Fruit fly (Drosophila melanogaster) whole organism, embryonic: Measurements from ENCODE around the gene Rab9Db.

ENCODE experiments used
- B-H2 ChIP-seq: fragments of 200-800 bp; sonication (Bioruptor generic); optimal IDR thresholded peaks from 2 replicates; lab custom pipeline; 2018; ENCODE audit warnings: missing biosample characterization, mild to moderate bottlenecking, missing genetic modification characterization
- CG11504 ChIP-seq: fragments of 200-800 bp; sonication (Bioruptor generic); optimal IDR thresholded peaks from 3 replicates; lab custom pipeline; 2019; ENCODE audit warnings: missing biosample characterization, mild to moderate bottlenecking, missing genetic modification characterization, moderate library complexity
- CG11723 ChIP-seq: fragments of 200-800 bp; sonication (Bioruptor generic); optimal IDR thresholded peaks from 2 replicates; lab custom pipeline; 2017; ENCODE audit warnings: missing biosample characterization, mild to moderate bottlenecking, missing genetic modification characterization
- CG12219 ChIP-seq: fragments of 200-800 bp; sonication (Bioruptor generic); optimal IDR thresholded peaks from 3 replicates; lab custom pipeline; 2018; ENCODE audit warnings: missing biosample characterization, mild to moderate bottlenecking, missing genetic modification characterization
- CG12769 ChIP-seq: fragments of 200-800 bp; sonication (Bioruptor generic); optimal IDR thresholded peaks from 2 replicates; lab custom pipeline; 2019; ENCODE audit warnings: missing biosample characterization, mild to moderate bottlenecking, missing genetic modification characterization, moderate library complexity
- CG14965 ChIP-seq: fragments of 200-800 bp; sonication (Bioruptor generic); optimal IDR thresholded peaks from 2 replicates; lab custom pipeline; 2016; ENCODE audit warnings: missing biosample characterization, missing genetic modification characterization, borderline replicate concordance
- CG15269 ChIP-seq: fragments of 200-800 bp; sonication (Bioruptor generic); optimal IDR thresholded peaks from 2 replicates; lab custom pipeline; 2018; ENCODE audit warnings: missing biosample characterization, mild to moderate bottlenecking, missing genetic modification characterization, moderate library complexity
- CG1602 ChIP-seq: fragments of 200-800 bp; sonication (Bioruptor generic); optimal IDR thresholded peaks from 3 replicates; lab custom pipeline; 2016; ENCODE audit warnings: missing biosample characterization, missing genetic modification characterization
- CG2120 ChIP-seq: fragments of 200-800 bp; sonication (Bioruptor generic); optimal IDR thresholded peaks from 3 replicates; lab custom pipeline; 2016; ENCODE audit warnings: missing biosample characterization, missing genetic modification characterization
- CG2712 ChIP-seq: fragments of 200-800 bp; optimal IDR thresholded peaks from 3 replicates; lab custom pipeline; 2019; ENCODE audit warnings: missing biosample characterization, mild to moderate bottlenecking, missing genetic modification characterization, moderate library complexity
- CG3726 ChIP-seq: fragments of 200-800 bp; sonication (Bioruptor generic); IDR thresholded peaks from 3 replicates; pipeline ENCODE4, ENCODE4 v1.3.6; 2022; ENCODE audit warnings: missing biosample characterization, missing genetic modification characterization
- CG4360 ChIP-seq: fragments of 200-800 bp; sonication (Bioruptor generic); IDR thresholded peaks from 2 replicates; pipeline ENCODE4 v1.3.6; 2022; ENCODE audit warnings: missing biosample characterization, missing genetic modification characterization
- CG43689 ChIP-seq: fragments of 200-800 bp; sonication (Bioruptor generic); IDR thresholded peaks from 2 replicates; pipeline ENCODE4 v1.3.6; 2022; ENCODE audit warnings: missing biosample characterization, missing genetic modification characterization
- CG7745 ChIP-seq: fragments of 200-800 bp; sonication (Bioruptor generic); optimal IDR thresholded peaks from 2 replicates; lab custom pipeline; 2018; ENCODE audit warnings: missing biosample characterization, mild to moderate bottlenecking, missing genetic modification characterization, moderate library complexity
- CG8089 ChIP-seq: fragments of 200-800 bp; sonication (Bioruptor generic); optimal IDR thresholded peaks from 3 replicates; lab custom pipeline; 2016; ENCODE audit warnings: missing biosample characterization, missing genetic modification characterization
- CG8944 ChIP-seq: fragments of 200-800 bp; sonication (Bioruptor generic); optimal IDR thresholded peaks from 3 replicates; lab custom pipeline; 2016; ENCODE audit warnings: missing biosample characterization, missing genetic modification characterization
- CG9797 ChIP-seq: fragments of 200-800 bp; sonication (Bioruptor generic); optimal IDR thresholded peaks from 3 replicates; lab custom pipeline; 2018; ENCODE audit warnings: missing biosample characterization, mild to moderate bottlenecking, missing genetic modification characterization
- CG9932 ChIP-seq: fragments of 200-800 bp; sonication (Bioruptor generic); IDR thresholded peaks from 2 replicates; pipeline ENCODE4 v1.3.6; 2022; ENCODE audit warnings: missing biosample characterization, missing genetic modification characterization
- CTCF ChIP-seq: fragments of 200-800 bp; sonication (Bioruptor generic); optimal IDR thresholded peaks from 2 replicates; lab custom pipeline; 2017; ENCODE audit warnings: missing biosample characterization, mild to moderate bottlenecking, missing genetic modification characterization, moderate library complexity
- Chrac-16 ChIP-seq: fragments of 200-800 bp; sonication (Bioruptor generic); optimal IDR thresholded peaks from 3 replicates; lab custom pipeline; 2016; ENCODE audit warnings: missing biosample characterization, missing genetic modification characterization
- D19A ChIP-seq: fragments of 200-800 bp; optimal IDR thresholded peaks from 3 replicates; lab custom pipeline; 2019; ENCODE audit warnings: missing biosample characterization, mild to moderate bottlenecking, missing genetic modification characterization, moderate library complexity
- Dip2 ChIP-seq: fragments of 200-800 bp; sonication (Bioruptor generic); IDR thresholded peaks from 2 replicates; pipeline ENCODE4 v1.3.6; 2022; ENCODE audit warnings: missing biosample characterization, missing genetic modification characterization
- HmgZ ChIP-seq: fragments of 200-800 bp; sonication (Bioruptor generic); optimal IDR thresholded peaks from 2 replicates; lab custom pipeline; 2018; ENCODE audit warnings: missing biosample characterization, mild to moderate bottlenecking, missing genetic modification characterization
- Jarid2 ChIP-seq: fragments of 200-800 bp; sonication (Bioruptor generic); optimal IDR thresholded peaks from 3 replicates; lab custom pipeline; 2017; ENCODE audit warnings: mild to moderate bottlenecking, missing biosample characterization, missing genetic modification reagents, missing genetic modification characterization
- Max ChIP-seq: fragments of 200-800 bp; sonication (Bioruptor generic); optimal IDR thresholded peaks from 2 replicates; lab custom pipeline; 2016; ENCODE audit warnings: missing biosample characterization, mild to moderate bottlenecking, missing genetic modification characterization
- Oaz ChIP-seq: fragments of 200-800 bp; sonication (Bioruptor generic); IDR thresholded peaks from 2 replicates; pipeline ENCODE4 v1.3.6; 2022; ENCODE audit warnings: missing biosample characterization, missing genetic modification characterization
- Pdp1 ChIP-seq, 2 experiments: fragments of 200-800 bp; sonication (Bioruptor generic); optimal IDR thresholded peaks; 3 replicates each; lab custom pipeline; 2016; ENCODE audit warnings: missing biosample characterization in 2 of 2, missing genetic modification characterization in 2 of 2, mild to moderate bottlenecking in 1 of 2, moderate library complexity in 1 of 2
- Stat92E ChIP-seq, 3 experiments: fragments of >200 bp in 2 of 3; fragments of 200-800 bp in 1 of 3; sonication (Bioruptor generic) in 1 of 3; optimal IDR thresholded peaks; 2 replicates each; lab custom pipeline; 2017 to 2019; ENCODE audit warnings: missing biosample characterization in 3 of 3, missing genetic modification characterization in 3 of 3, mild to moderate bottlenecking in 1 of 3, moderate library complexity in 1 of 3
- abd-A ChIP-seq: fragments of 200-800 bp; sonication (Bioruptor generic); optimal IDR thresholded peaks from 3 replicates; lab custom pipeline; 2019; ENCODE audit warnings: missing biosample characterization, mild to moderate bottlenecking, missing genetic modification characterization, moderate library complexity
- bab2 ChIP-seq: fragments of 200-800 bp; sonication (Bioruptor generic); optimal IDR thresholded peaks from 2 replicates; lab custom pipeline; 2016; ENCODE audit warnings: missing biosample characterization, missing genetic modification characterization
- chn ChIP-seq: fragments of 200-800 bp; sonication (Bioruptor generic); optimal IDR thresholded peaks from 2 replicates; lab custom pipeline; 2016; ENCODE audit warnings: missing biosample characterization, missing genetic modification characterization
- dati ChIP-seq: fragments of 200-800 bp; sonication (Bioruptor generic); IDR thresholded peaks from 2 replicates; pipeline ENCODE4 v1.3.6; 2022; ENCODE audit warnings: missing biosample characterization, missing genetic modification characterization
- gsb-n ChIP-seq: fragments of 200-800 bp; sonication (Bioruptor generic); optimal IDR thresholded peaks from 3 replicates; lab custom pipeline; 2018; ENCODE audit warnings: missing biosample characterization, mild to moderate bottlenecking, missing genetic modification characterization
- ind ChIP-seq: fragments of 200-800 bp; sonication (Bioruptor generic); optimal IDR thresholded peaks from 3 replicates; lab custom pipeline; 2016; ENCODE audit warnings: missing biosample characterization, missing genetic modification characterization
- kay ChIP-seq: fragments of 200-800 bp; sonication (Bioruptor generic); optimal IDR thresholded peaks from 2 replicates; lab custom pipeline; 2016; ENCODE audit warnings: missing biosample characterization, missing genetic modification characterization
- knrl ChIP-seq: fragments of 200-800 bp; sonication (Bioruptor generic); IDR thresholded peaks from 3 replicates; pipeline ENCODE4 v1.3.6; 2022; ENCODE audit warnings: missing biosample characterization, missing genetic modification characterization; ENCODE audit not compliant: partially characterized antibody
- lab ChIP-seq: fragments of 200-800 bp; sonication (Bioruptor generic); optimal IDR thresholded peaks from 3 replicates; lab custom pipeline; 2017; ENCODE audit warnings: missing biosample characterization, missing genetic modification characterization, mild to moderate bottlenecking, moderate library complexity, missing genetic modification reagents
- mam ChIP-seq: fragments of 200-800 bp; sonication (Bioruptor generic); optimal IDR thresholded peaks from 3 replicates; lab custom pipeline; 2016; ENCODE audit warnings: missing biosample characterization, missing genetic modification characterization
- mld ChIP-seq: fragments of 200-800 bp; sonication (Bioruptor generic); IDR thresholded peaks from 3 replicates; pipeline ENCODE4 v1.3.6; 2022; ENCODE audit warnings: missing biosample characterization, missing genetic modification characterization; ENCODE audit not compliant: partially characterized antibody
- nau ChIP-seq: fragments of 200-800 bp; sonication (Bioruptor generic); optimal IDR thresholded peaks from 3 replicates; lab custom pipeline; 2017; ENCODE audit warnings: missing biosample characterization, mild to moderate bottlenecking, missing genetic modification characterization, missing genetic modification reagents
- nmo ChIP-seq: fragments of 200-800 bp; sonication (Bioruptor generic); optimal IDR thresholded peaks from 2 replicates; lab custom pipeline; 2018; ENCODE audit warnings: missing biosample characterization, mild to moderate bottlenecking, missing genetic modification characterization, moderate library complexity
- pb ChIP-seq: fragments of 200-800 bp; sonication (Bioruptor generic); optimal IDR thresholded peaks from 3 replicates; lab custom pipeline; 2016; ENCODE audit warnings: missing biosample characterization, missing genetic modification characterization
- repo ChIP-seq: fragments of 200-800 bp; sonication (Bioruptor generic); optimal IDR thresholded peaks from 2 replicates; lab custom pipeline; 2016; ENCODE audit warnings: missing biosample characterization, missing genetic modification characterization
- rib ChIP-seq: fragments of 200-800 bp; sonication (Bioruptor generic); IDR thresholded peaks from 2 replicates; pipeline ENCODE4 v1.3.6; 2022; ENCODE audit warnings: missing biosample characterization, missing genetic modification characterization
- tio ChIP-seq: fragments of 200-800 bp; sonication (Bioruptor generic); optimal IDR thresholded peaks from 2 replicates; lab custom pipeline; 2017; ENCODE audit warnings: missing biosample characterization, missing genetic modification characterization, inconsistent platforms
- twi ChIP-seq: fragments of 200-800 bp; optimal IDR thresholded peaks from 2 replicates; lab custom pipeline; 2019; ENCODE audit warnings: missing biosample characterization, mild to moderate bottlenecking, missing genetic modification characterization, moderate library complexity
- unpg ChIP-seq: fragments of 200-800 bp; sonication (Bioruptor generic); optimal IDR thresholded peaks from 3 replicates; lab custom pipeline; 2018; ENCODE audit warnings: missing biosample characterization, mild to moderate bottlenecking, missing genetic modification characterization, moderate library complexity
- usp ChIP-seq: fragments of >200 bp; optimal IDR thresholded peaks from 2 replicates; lab custom pipeline; 2017; ENCODE audit warnings: missing biosample characterization, missing genetic modification characterization
- yki ChIP-seq: fragments of >200 bp; optimal IDR thresholded peaks from 3 replicates; lab custom pipeline; 2018
- zfh1 ChIP-seq: fragments of 200-800 bp; sonication (Bioruptor generic); IDR thresholded peaks from 3 replicates; pipeline ENCODE4 v1.3.6; 2022; ENCODE audit warnings: missing biosample characterization, missing genetic modification characterization

Rab9Db gene

dm6 chrX:10620144-10621005 lies 2.6 kb downstream of the Rab9Db start, which contains the start of gene CG43347:
Gene CG43347, minus strand, starts transcription at chrX:10620190.
- TF ChIP-seq CG11504 (tag; lab: Kevin White, UChicago): peak; percentile 85
- TF ChIP-seq CG12219: peak; percentile 52
- peak; percentile 27 for TF ChIP-seq CG12769
- peak; percentile 62 for TF ChIP-seq nau (GFP tag; lab: Kevin White, UChicago)
- TF ChIP-seq rib: no peak
- no peak for TF ChIP-seq CG8944 (GFP tag; lab: Kevin White, UChicago)
- TF ChIP-seq CG2120: peak; percentile 76
- peak; percentile 80 for TF ChIP-seq CG15269
- TF ChIP-seq mam (GFP tag; lab: Kevin White, UChicago): peak; percentile 10
- no peak for TF ChIP-seq Dip2 (GFP tag; lab: Robert Waterston, UW)
- peak; percentile 62 for TF ChIP-seq D19A
- TF ChIP-seq Stat92E (GFP tag; optimal IDR thresholded peaks at IDR 0.05; lab: Kevin White, UChicago): no peak
- peak; percentile 56 for TF ChIP-seq ind
- TF ChIP-seq chn (GFP tag; lab: Kevin White, UChicago): no peak
- peak; percentile 43 for TF ChIP-seq abd-A (tag; lab: Kevin White, UChicago)
- peak; percentile 15 for TF ChIP-seq twi (tag; lab: Kevin White, UChicago)
- 0 out of 3 replicates have a peak, but pooled peaks have one; percentile 50 for TF ChIP-seq zfh1
- no peak for TF ChIP-seq CG3726 (GFP tag; lab: Robert Waterston, UW)
- TF ChIP-seq Max (GFP tag; lab: Kevin White, UChicago): peak; percentile 36
- peak; percentile 77 for TF ChIP-seq nmo (GFP tag; lab: Kevin White, UChicago)
- no peak for TF ChIP-seq CG14965
- TF ChIP-seq tio (GFP tag; lab: Kevin White, UChicago): peak; percentile 41
- peak; percentile 39 for TF ChIP-seq Chrac-16 (GFP tag; lab: Kevin White, UChicago)
- TF ChIP-seq pb: no peak
- TF ChIP-seq HmgZ (tag; lab: Kevin White, UChicago): peak; percentile 34
- peak; percentile 25 for TF ChIP-seq bab2 (GFP tag; lab: Kevin White, UChicago)
- no peak for TF ChIP-seq CG7745 (tag; lab: Kevin White, UChicago)
- peak; percentile 45 for TF ChIP-seq CG11723 (GFP tag; lab: Kevin White, UChicago)
- TF ChIP-seq yki (lab: Kevin White, UChicago): no peak
- TF ChIP-seq kay (GFP tag; lab: Kevin White, UChicago): no peak
- peak; percentile 71 for TF ChIP-seq CG2712 (tag; lab: Kevin White, UChicago)
- TF ChIP-seq Oaz: no peak
- TF ChIP-seq CG43689 (GFP tag; lab: Robert Waterston, UW): 0 out of 2 replicates have a peak, but pooled peaks have one; percentile 28
- TF ChIP-seq usp (GFP tag; lab: Kevin White, UChicago): no peak
- peak; percentile 69 for TF ChIP-seq unpg
- TF ChIP-seq repo (GFP tag; lab: Kevin White, UChicago): no peak
- no peak for TF ChIP-seq knrl (GFP tag; lab: Robert Waterston, UW)
- TF ChIP-seq CTCF (GFP tag; lab: Kevin White, UChicago): peak; percentile 4
- no peak for TF ChIP-seq dati (GFP tag; lab: Robert Waterston, UW)
- TF ChIP-seq Jarid2: peak; percentile 16
- no peak for TF ChIP-seq mld
- TF ChIP-seq gsb-n (tag; lab: Kevin White, UChicago): peak; percentile 59
- TF ChIP-seq CG9932 (GFP tag; lab: Robert Waterston, UW): peak; percentile 58
- TF ChIP-seq lab (GFP tag; lab: Kevin White, UChicago): peak; percentile 86
- peak; percentile 22 to 44 for TF ChIP-seq Pdp1 (GFP tag; optimal IDR thresholded peaks at IDR 0.05; lab: Kevin White, UChicago)
- TF ChIP-seq CG9797 (GFP tag; lab: Kevin White, UChicago): no peak
- TF ChIP-seq CG8089 (GFP tag; lab: Kevin White, UChicago): no peak
- TF ChIP-seq B-H2 (GFP tag; lab: Kevin White, UChicago): peak; percentile 62
- TF ChIP-seq CG1602 (GFP tag; lab: Kevin White, UChicago): peak; percentile 37
- TF ChIP-seq CG4360: no peak
